Fruit fly (Drosophila melanogaster): ENCODE data around the gene CG46307.

The CG46307 gene

DNA sequence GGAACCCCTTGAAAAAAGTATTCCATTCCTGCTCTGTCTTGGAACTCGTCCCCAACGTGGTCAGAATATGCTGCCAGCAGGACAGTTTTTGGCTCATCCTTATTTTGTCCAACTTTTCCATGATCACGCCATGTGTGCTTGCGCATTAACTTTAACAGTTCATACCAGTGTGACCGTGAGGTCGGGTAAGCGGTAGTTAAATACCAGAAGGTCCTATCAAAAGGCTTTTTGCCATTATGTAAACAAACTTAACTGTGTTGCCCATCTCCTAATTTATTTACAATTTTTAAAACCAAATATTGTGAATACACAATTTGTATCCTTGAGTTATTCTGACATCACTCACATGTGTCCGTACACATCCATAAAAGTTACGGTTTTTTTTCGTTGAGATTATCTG is 43.9 kb downstream of the CG46307 start, which contains the start of gene del:
TSS of gene del (minus strand) at position 305 of the 400 bp plus-strand sequence.
- TF ChIP-seq rgr (GFP tag; optimal IDR thresholded peaks at IDR 0.05) (no peak), Mio (GFP tag; optimal IDR thresholded peaks at IDR 0.05) (no peak), dl (GFP tag; optimal IDR thresholded peaks at IDR 0.05; ENCODE audit: insufficient read depth in 1 of 2, partially characterized antibody in 2 of 2) (no peak), OdsH (GFP tag; optimal IDR thresholded peaks at IDR 0.05) (no peak), GATAd (GFP tag; optimal IDR thresholded peaks at IDR 0.05) (no peak), dsf (GFP tag; optimal IDR thresholded peaks at IDR 0.05; ENCODE audit: borderline replicate concordance) (no peak), Myc (optimal IDR thresholded peaks at IDR 0.05) (no peak), CrebA (GFP tag; optimal IDR thresholded peaks at IDR 0.05; ENCODE audit: borderline replicate concordance) (no peak), h (GFP tag; optimal IDR thresholded peaks at IDR 0.05) (no peak), Vsx2 (GFP tag; optimal IDR thresholded peaks at IDR 0.05; ENCODE audit: partially characterized antibody) (no peak), dmrt93B (GFP tag; optimal IDR thresholded peaks at IDR 0.05) (no peak), Sp1 (GFP tag; optimal IDR thresholded peaks at IDR 0.05) (no peak)

DNA sequence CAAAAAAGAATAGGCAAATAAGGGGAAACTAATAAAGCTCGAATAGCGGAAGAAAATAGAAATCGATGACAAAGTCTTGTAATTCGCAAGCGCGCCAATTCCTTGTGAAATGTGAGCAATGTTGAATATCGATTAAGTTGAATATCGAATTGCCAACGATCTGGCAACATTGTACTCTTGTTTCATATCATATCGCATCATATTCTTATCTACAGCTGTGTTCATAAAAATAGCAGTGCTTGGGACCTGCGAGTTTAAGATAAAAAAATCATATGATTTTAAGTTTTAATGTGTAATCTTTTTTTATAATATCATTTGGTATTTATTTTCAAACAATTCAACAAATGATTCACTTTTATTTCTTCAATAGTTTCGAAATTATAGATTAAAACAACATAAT is 44.7 kb downstream of the CG46307 start:
- TF ChIP-seq dl (GFP tag; optimal IDR thresholded peaks at IDR 0.05; ENCODE audit: insufficient read depth in 1 of 2, partially characterized antibody in 2 of 2) = no peak
- peak; percentile 14 for TF ChIP-seq tai (GFP tag; optimal IDR thresholded peaks at IDR 0.05)
- TF ChIP-seq jim (GFP tag; optimal IDR thresholded peaks at IDR 0.05) = no peak
- TF ChIP-seq Hnf4 (GFP tag; optimal IDR thresholded peaks at IDR 0.05) = peak; percentile 44
- peak; percentile 62 for TF ChIP-seq woc (GFP tag; optimal IDR thresholded peaks at IDR 0.05)
- no peak for TF ChIP-seq CrebA (GFP tag; optimal IDR thresholded peaks at IDR 0.05; ENCODE audit: borderline replicate concordance)
- TF ChIP-seq CG9705 (GFP tag; optimal IDR thresholded peaks at IDR 0.05) = peak; percentile 4
- TF ChIP-seq sv (GFP tag; optimal IDR thresholded peaks at IDR 0.05) = peak; percentile 46
- TF ChIP-seq rgr (GFP tag; optimal IDR thresholded peaks at IDR 0.05) = peak; percentile 25
- no peak for TF ChIP-seq Sp1 (GFP tag; optimal IDR thresholded peaks at IDR 0.05)
- peak; percentile 48 for TF ChIP-seq Hr83 (GFP tag; optimal IDR thresholded peaks at IDR 0.05; ENCODE audit: poor library complexity, severe bottlenecking)
- TF ChIP-seq HLH106 (tag; optimal IDR thresholded peaks at IDR 0.05) = peak; percentile 39

DNA sequence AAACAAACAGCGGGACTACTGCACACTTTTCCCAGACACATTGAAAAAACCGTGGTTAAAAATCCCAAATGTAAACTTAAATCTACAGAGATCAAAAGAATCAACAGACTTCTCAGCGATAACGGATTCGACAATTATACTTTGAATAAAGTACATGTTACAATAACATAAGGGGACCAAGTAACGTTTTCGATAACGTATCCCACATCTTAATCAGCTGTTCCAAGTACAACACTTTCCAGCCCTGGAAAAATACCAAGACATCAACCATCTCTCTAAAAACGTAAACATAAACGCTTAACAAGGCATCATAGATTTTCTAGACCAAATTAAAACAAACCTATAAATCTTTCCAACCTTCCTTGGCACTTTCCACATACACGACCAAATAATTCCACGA is 49.5 kb downstream of the CG46307 start:
- TF ChIP-seq Hr83 (GFP tag; optimal IDR thresholded peaks at IDR 0.05; ENCODE audit: poor library complexity, severe bottlenecking) (no peak), sv (GFP tag; optimal IDR thresholded peaks at IDR 0.05) (no peak), brk (GFP tag; optimal IDR thresholded peaks at IDR 0.05) (peak; percentile 55), Rel (GFP tag; optimal IDR thresholded peaks at IDR 0.05) (no peak), Rel (tag; optimal IDR thresholded peaks at IDR 0.05) (peak; percentile 62), CG9705 (GFP tag; optimal IDR thresholded peaks at IDR 0.05) (no peak)

DNA sequence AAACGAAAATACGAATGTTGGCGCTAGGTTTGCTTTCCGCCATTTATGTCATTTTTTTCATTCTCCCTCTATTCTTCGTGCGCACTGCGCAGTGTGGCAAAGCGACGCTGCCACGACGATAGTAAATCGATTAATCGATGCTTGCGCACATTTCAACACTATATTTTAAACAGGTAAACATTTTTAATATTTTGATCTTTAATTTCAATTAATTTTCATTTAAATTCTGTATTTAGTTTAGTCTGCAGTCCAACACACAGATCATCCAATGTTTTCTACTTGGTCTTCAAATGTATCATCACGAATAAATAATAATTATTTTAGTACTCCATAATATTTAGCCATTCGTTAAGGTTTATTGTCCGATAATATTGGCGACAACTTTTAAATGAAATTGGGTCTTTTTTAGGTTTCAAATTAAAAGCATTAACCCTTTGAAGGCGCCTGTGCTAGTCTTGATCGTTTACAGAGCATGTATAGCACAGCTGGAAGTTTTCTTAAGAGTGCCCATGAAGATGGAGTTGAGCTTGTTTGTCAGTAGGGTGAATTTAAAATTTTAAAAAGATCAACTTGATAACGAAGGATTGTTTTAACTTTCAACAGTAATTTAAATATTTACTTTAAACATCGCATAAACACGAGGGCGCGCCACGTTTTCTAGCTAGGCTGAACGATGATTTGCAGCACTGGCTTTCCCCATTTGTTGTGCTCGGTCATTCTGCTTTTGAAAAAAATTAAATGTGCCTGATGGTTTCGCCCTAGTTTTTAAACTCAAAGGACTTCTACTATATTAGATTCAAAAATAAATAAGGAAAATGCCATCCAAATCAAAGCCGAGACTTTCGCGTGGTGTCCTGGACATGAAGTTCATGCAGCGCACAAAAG is 52.0 kb downstream of the CG46307 start, which contains the start of the genes Mpp6 and E2f2:
TSS of gene Mpp6 (plus strand) at position 133 of the 885 bp plus-strand sequence.
TSS of gene E2f2 (minus strand) at position 594 of the 885 bp plus-strand sequence.
- peak; percentile 77 for TF ChIP-seq Hnf4 (GFP tag; optimal IDR thresholded peaks at IDR 0.05)
- no peak for TF ChIP-seq h (GFP tag; optimal IDR thresholded peaks at IDR 0.05)
- no peak for TF ChIP-seq Abd-B (GFP tag; optimal IDR thresholded peaks at IDR 0.05)
- no peak for TF ChIP-seq Dif (GFP tag; optimal IDR thresholded peaks at IDR 0.05; ENCODE audit: partially characterized antibody)
- no peak for TF ChIP-seq Dfd (GFP tag; optimal IDR thresholded peaks at IDR 0.05)
- no peak for TF ChIP-seq Hr78 (GFP tag; optimal IDR thresholded peaks at IDR 0.05)
- TF ChIP-seq Myc (optimal IDR thresholded peaks at IDR 0.05) = peak; percentile 76
- TF ChIP-seq Jra (GFP tag; optimal IDR thresholded peaks at IDR 0.05) = peak; percentile 61
- TF ChIP-seq OdsH (GFP tag; optimal IDR thresholded peaks at IDR 0.05) = peak; percentile 32
- TF ChIP-seq fru (GFP tag; optimal IDR thresholded peaks at IDR 0.05) = no peak
- TF ChIP-seq lola (GFP tag; optimal IDR thresholded peaks at IDR 0.05) = no peak
- no peak for TF ChIP-seq dsf (GFP tag; optimal IDR thresholded peaks at IDR 0.05; ENCODE audit: borderline replicate concordance)
- no peak for TF ChIP-seq tai (GFP tag; optimal IDR thresholded peaks at IDR 0.05)
- TF ChIP-seq Rel (GFP tag; optimal IDR thresholded peaks at IDR 0.05) = no peak
- TF ChIP-seq Rel (tag; optimal IDR thresholded peaks at IDR 0.05) = peak; percentile 13
- TF ChIP-seq usp (GFP tag; optimal IDR thresholded peaks at IDR 0.05) = no peak
- no peak for TF ChIP-seq brk (GFP tag; optimal IDR thresholded peaks at IDR 0.05)
- no peak for TF ChIP-seq pan (optimal IDR thresholded peaks at IDR 0.05)
- TF ChIP-seq br (GFP tag; optimal IDR thresholded peaks at IDR 0.05) = no peak
- TF ChIP-seq CG32264 (GFP tag; optimal IDR thresholded peaks at IDR 0.05) = no peak
- TF ChIP-seq psq (GFP tag; optimal IDR thresholded peaks at IDR 0.05) = peak; percentile 92
- TF ChIP-seq foxo (GFP tag; optimal IDR thresholded peaks at IDR 0.05) = peak in 1 of 2 experiments; percentile 33
- peak; percentile 19 for TF ChIP-seq ey (GFP tag; optimal IDR thresholded peaks at IDR 0.05)
- TF ChIP-seq N (GFP tag; optimal IDR thresholded peaks at IDR 0.05) = no peak
- peak; percentile 24 for TF ChIP-seq CG9705 (GFP tag; optimal IDR thresholded peaks at IDR 0.05)
- TF ChIP-seq Vsx2 (GFP tag; optimal IDR thresholded peaks at IDR 0.05; ENCODE audit: partially characterized antibody) = no peak
- peak; percentile 16 for TF ChIP-seq dmrt93B (GFP tag; optimal IDR thresholded peaks at IDR 0.05)
- peak; percentile 74 for TF ChIP-seq Hr83 (GFP tag; optimal IDR thresholded peaks at IDR 0.05; ENCODE audit: poor library complexity, severe bottlenecking)
- TF ChIP-seq HLH106 (tag; optimal IDR thresholded peaks at IDR 0.05) = peak; percentile 45
- TF ChIP-seq rgr (GFP tag; optimal IDR thresholded peaks at IDR 0.05) = peak; percentile 59
- no peak for TF ChIP-seq Mio (GFP tag; optimal IDR thresholded peaks at IDR 0.05)
- peak; percentile 6 for TF ChIP-seq Sp1 (GFP tag; optimal IDR thresholded peaks at IDR 0.05)
- TF ChIP-seq CrebA (GFP tag; optimal IDR thresholded peaks at IDR 0.05; ENCODE audit: borderline replicate concordance) = no peak
- TF ChIP-seq sage (GFP tag; optimal IDR thresholded peaks at IDR 0.05) = no peak
- no peak for TF ChIP-seq GATAd (GFP tag; optimal IDR thresholded peaks at IDR 0.05)
